Fruit fly (Drosophila melanogaster) whole organism, embryonic: ENCODE measurements around the gene Gad1.

Experiments
- Ada2b ChIP-seq: fragments of 200-800 bp; sonication (Bioruptor generic); IDR thresholded peaks from 2 replicates; pipeline ENCODE4 v1.3.6; 2022; ENCODE audit warnings: missing biosample characterization, missing genetic modification characterization
- Antp ChIP-seq: fragments of 200-800 bp; sonication (Bioruptor generic); optimal IDR thresholded peaks from 3 replicates; lab custom pipeline; 2016; ENCODE audit warnings: missing biosample characterization, missing genetic modification characterization
- B-H1 ChIP-seq: fragments of 200-800 bp; sonication (Bioruptor generic); IDR thresholded peaks from 3 replicates; pipeline ENCODE4 v1.3.6; 2022; ENCODE audit warnings: missing biosample characterization, missing genetic modification characterization
- Bgb ChIP-seq: fragments of 200-800 bp; sonication (Bioruptor generic); IDR thresholded peaks from 2 replicates; pipeline ENCODE4 v1.3.6; 2022; ENCODE audit warnings: missing biosample characterization, missing genetic modification characterization; ENCODE audit not compliant: partially characterized antibody
- CG10366 ChIP-seq: fragments of 200-800 bp; sonication (Bioruptor generic); IDR thresholded peaks from 2 replicates; pipeline ENCODE4 v1.3.6; 2022; ENCODE audit warnings: missing biosample characterization, missing genetic modification characterization
- CG11247 ChIP-seq: fragments of 200-800 bp; sonication (Bioruptor generic); IDR thresholded peaks from 2 replicates; pipeline ENCODE4 v1.3.6; 2022; ENCODE audit warnings: missing biosample characterization, missing genetic modification characterization
- CG11560 ChIP-seq: fragments of 200-800 bp; sonication (Bioruptor generic); IDR thresholded peaks from 3 replicates; pipeline ENCODE4 v1.3.6; 2022; ENCODE audit warnings: missing biosample characterization, missing genetic modification characterization
- CG12236 ChIP-seq: fragments of 200-800 bp; sonication (Bioruptor generic); optimal IDR thresholded peaks from 2 replicates; lab custom pipeline; 2016; ENCODE audit warnings: missing biosample characterization, missing genetic modification characterization
- CG13775 ChIP-seq: fragments of 200-800 bp; sonication (Bioruptor generic); optimal IDR thresholded peaks from 3 replicates; lab custom pipeline; 2017; ENCODE audit warnings: missing biosample characterization, mild to moderate bottlenecking, missing genetic modification characterization
- CG1529 ChIP-seq: fragments of 200-800 bp; sonication (Bioruptor generic); optimal IDR thresholded peaks from 3 replicates; lab custom pipeline; 2018; ENCODE audit warnings: missing biosample characterization, missing genetic modification characterization
- CG17568 ChIP-seq: fragments of 200-800 bp; sonication (Bioruptor generic); optimal IDR thresholded peaks from 2 replicates; lab custom pipeline; 2018; ENCODE audit warnings: missing biosample characterization, mild to moderate bottlenecking, missing genetic modification characterization, moderate library complexity
- CG2129 ChIP-seq: fragments of 200-800 bp; sonication (Bioruptor generic); IDR thresholded peaks from 2 replicates; pipeline ENCODE4 v1.3.6; 2022; ENCODE audit warnings: missing biosample characterization, missing genetic modification characterization; ENCODE audit not compliant: partially characterized antibody
- CG31224 ChIP-seq: fragments of 200-800 bp; sonication (Bioruptor generic); IDR thresholded peaks from 2 replicates; pipeline ENCODE4 v1.3.6; 2022; ENCODE audit warnings: missing biosample characterization, missing genetic modification characterization
- CG31441 ChIP-seq: fragments of 200-800 bp; sonication (Bioruptor generic); IDR thresholded peaks from 2 replicates; pipeline ENCODE4 v1.3.6; 2022; ENCODE audit warnings: missing biosample characterization, missing genetic modification characterization
- CG4707 ChIP-seq: fragments of 200-800 bp; sonication (Bioruptor generic); optimal IDR thresholded peaks from 2 replicates; lab custom pipeline; 2018; ENCODE audit warnings: missing biosample characterization, mild to moderate bottlenecking, missing genetic modification characterization, moderate library complexity
- CG6254 ChIP-seq: fragments of 200-800 bp; sonication (Bioruptor generic); optimal IDR thresholded peaks from 3 replicates; lab custom pipeline; 2017; ENCODE audit warnings: mild to moderate bottlenecking, missing biosample characterization, missing genetic modification reagents, missing genetic modification characterization
- CG9609 ChIP-seq: fragments of 200-800 bp; sonication (Bioruptor generic); optimal IDR thresholded peaks from 3 replicates; lab custom pipeline; 2016; ENCODE audit warnings: missing biosample characterization, missing genetic modification characterization
- CHES-1-like ChIP-seq: fragments of 200-800 bp; sonication (Bioruptor generic); optimal IDR thresholded peaks from 2 replicates; lab custom pipeline; 2016; ENCODE audit warnings: missing biosample characterization, missing genetic modification characterization
- CrebB ChIP-seq: fragments of 200-800 bp; sonication (Bioruptor generic); optimal IDR thresholded peaks from 3 replicates; lab custom pipeline; 2018; ENCODE audit warnings: missing biosample characterization, mild to moderate bottlenecking, missing genetic modification characterization
- Dip2 ChIP-seq: fragments of 200-800 bp; sonication (Bioruptor generic); IDR thresholded peaks from 2 replicates; pipeline ENCODE4 v1.3.6; 2022; ENCODE audit warnings: missing biosample characterization, missing genetic modification characterization
- Dip3 ChIP-seq: fragments of 200-800 bp; sonication (Bioruptor generic); optimal IDR thresholded peaks from 3 replicates; lab custom pipeline; 2016; ENCODE audit warnings: missing biosample characterization, missing genetic modification characterization
- ERR ChIP-seq: fragments of 200-800 bp; sonication (Bioruptor generic); optimal IDR thresholded peaks from 2 replicates; lab custom pipeline; 2016; ENCODE audit warnings: missing biosample characterization, missing genetic modification characterization
- Fer2 ChIP-seq: fragments of 200-800 bp; sonication (Bioruptor generic); optimal IDR thresholded peaks from 2 replicates; lab custom pipeline; 2018; ENCODE audit warnings: missing biosample characterization, mild to moderate bottlenecking, missing genetic modification characterization, moderate library complexity
- Hey ChIP-seq: fragments of 200-800 bp; sonication (Bioruptor generic); optimal IDR thresholded peaks from 3 replicates; lab custom pipeline; 2018; ENCODE audit warnings: missing biosample characterization, mild to moderate bottlenecking, missing genetic modification characterization
- HmgZ ChIP-seq: fragments of 200-800 bp; sonication (Bioruptor generic); optimal IDR thresholded peaks from 2 replicates; lab custom pipeline; 2018; ENCODE audit warnings: missing biosample characterization, mild to moderate bottlenecking, missing genetic modification characterization
- Hr51 ChIP-seq, 2 experiments: fragments of 200-800 bp; sonication (Bioruptor generic); optimal IDR thresholded peaks; 2 replicates in 1 of 2; 3 replicates in 1 of 2; lab custom pipeline; 2016 to 2018; ENCODE audit warnings: missing biosample characterization in 2 of 2, missing genetic modification characterization in 2 of 2, mild to moderate bottlenecking in 1 of 2, moderate library complexity in 1 of 2
- MESR4 ChIP-seq: fragments of 200-800 bp; sonication (Bioruptor generic); optimal IDR thresholded peaks from 2 replicates; lab custom pipeline; 2018; ENCODE audit warnings: missing biosample characterization, mild to moderate bottlenecking, missing genetic modification characterization, moderate library complexity
- Mrtf ChIP-seq: fragments of 200-800 bp; sonication (Bioruptor generic); IDR thresholded peaks from 3 replicates; pipeline ENCODE4 v1.3.6; 2022; ENCODE audit warnings: missing biosample characterization, missing genetic modification characterization
- al ChIP-seq: fragments of 200-800 bp; sonication (Bioruptor generic); IDR thresholded peaks from 2 replicates; pipeline ENCODE4 v1.3.6; 2022; ENCODE audit warnings: missing biosample characterization, missing genetic modification characterization
- bsh ChIP-seq, 2 experiments: fragments of 200-800 bp; sonication (Bioruptor generic); optimal IDR thresholded peaks; 2 replicates each; lab custom pipeline; 2017 to 2018; ENCODE audit warnings: mild to moderate bottlenecking in 2 of 2, missing biosample characterization in 2 of 2, missing genetic modification characterization in 2 of 2, moderate library complexity in 1 of 2
- cg ChIP-seq: fragments of 200-800 bp; sonication (Bioruptor generic); optimal IDR thresholded peaks from 3 replicates; lab custom pipeline; 2019; ENCODE audit warnings: missing biosample characterization, mild to moderate bottlenecking, missing genetic modification characterization, moderate library complexity
- crp ChIP-seq, 2 experiments: fragments of 200-800 bp; sonication (Bioruptor generic); optimal IDR thresholded peaks; 2 replicates in 1 of 2; 3 replicates in 1 of 2; lab custom pipeline; 2017; ENCODE audit warnings: missing biosample characterization in 2 of 2, missing genetic modification characterization in 2 of 2, mild to moderate bottlenecking in 1 of 2, moderate library complexity in 1 of 2
- ems ChIP-seq: fragments of 200-800 bp; sonication (Bioruptor generic); optimal IDR thresholded peaks from 3 replicates; lab custom pipeline; 2016; ENCODE audit warnings: missing biosample characterization, missing genetic modification characterization
- ewg ChIP-seq: fragments of 200-800 bp; sonication (Bioruptor generic); optimal IDR thresholded peaks from 3 replicates; lab custom pipeline; 2017; ENCODE audit warnings: mild to moderate bottlenecking, missing biosample characterization, missing genetic modification reagents, missing genetic modification characterization
- fd64A ChIP-seq: fragments of 200-800 bp; sonication (Bioruptor generic); optimal IDR thresholded peaks from 3 replicates; lab custom pipeline; 2018; ENCODE audit warnings: missing biosample characterization, mild to moderate bottlenecking, missing genetic modification characterization
- fru ChIP-seq: fragments of >200 bp; optimal IDR thresholded peaks from 2 replicates; lab custom pipeline; 2017
- gcm ChIP-seq: fragments of 200-800 bp; sonication (Bioruptor generic); optimal IDR thresholded peaks from 2 replicates; lab custom pipeline; 2019; ENCODE audit warnings: missing biosample characterization, mild to moderate bottlenecking, missing genetic modification characterization, moderate library complexity
- gfzf ChIP-seq: fragments of 200-800 bp; sonication (Bioruptor generic); optimal IDR thresholded peaks from 2 replicates; lab custom pipeline; 2016; ENCODE audit warnings: missing biosample characterization, mild to moderate bottlenecking, missing genetic modification characterization, moderate library complexity
- kah ChIP-seq: fragments of 200-800 bp; sonication (Bioruptor generic); optimal IDR thresholded peaks from 2 replicates; lab custom pipeline; 2018; ENCODE audit warnings: missing biosample characterization, mild to moderate bottlenecking, missing genetic modification characterization
- nerfin-2 ChIP-seq: fragments of 200-800 bp; sonication (Bioruptor generic); IDR thresholded peaks from 2 replicates; pipeline ENCODE4 v1.3.6; 2022; ENCODE audit warnings: missing biosample characterization, missing genetic modification characterization; ENCODE audit not compliant: partially characterized antibody
- phol ChIP-seq: fragments of 200-800 bp; sonication (Bioruptor generic); optimal IDR thresholded peaks from 3 replicates; lab custom pipeline; 2018; ENCODE audit warnings: missing biosample characterization, mild to moderate bottlenecking, missing genetic modification characterization, moderate library complexity
- pita ChIP-seq: fragments of 200-800 bp; sonication (Bioruptor generic); optimal IDR thresholded peaks from 2 replicates; lab custom pipeline; 2017; ENCODE audit warnings: missing biosample characterization, mild to moderate bottlenecking, missing genetic modification characterization
- pzg ChIP-seq: fragments of 200-800 bp; sonication (Bioruptor generic); optimal IDR thresholded peaks from 3 replicates; lab custom pipeline; 2018; ENCODE audit warnings: missing biosample characterization, mild to moderate bottlenecking, missing genetic modification characterization, moderate library complexity
- sd ChIP-seq: fragments of 200-800 bp; sonication (Bioruptor generic); optimal IDR thresholded peaks from 3 replicates; lab custom pipeline; 2018; ENCODE audit warnings: missing biosample characterization, mild to moderate bottlenecking, missing genetic modification characterization, moderate library complexity
- slp2 ChIP-seq: fragments of 200-800 bp; sonication (Bioruptor generic); optimal IDR thresholded peaks from 2 replicates; lab custom pipeline; 2016; ENCODE audit warnings: missing biosample characterization, missing genetic modification characterization
- tio ChIP-seq: fragments of 200-800 bp; sonication (Bioruptor generic); optimal IDR thresholded peaks from 2 replicates; lab custom pipeline; 2017; ENCODE audit warnings: missing biosample characterization, missing genetic modification characterization, inconsistent platforms
- tna ChIP-seq: fragments of 200-800 bp; sonication (Bioruptor generic); IDR thresholded peaks from 2 replicates; pipeline ENCODE4 v1.3.6; 2022; ENCODE audit warnings: missing biosample characterization, missing genetic modification characterization; ENCODE audit not compliant: partially characterized antibody
- twi ChIP-seq: fragments of 200-800 bp; optimal IDR thresholded peaks from 2 replicates; lab custom pipeline; 2019; ENCODE audit warnings: missing biosample characterization, mild to moderate bottlenecking, missing genetic modification characterization, moderate library complexity
- unpg ChIP-seq: fragments of 200-800 bp; sonication (Bioruptor generic); optimal IDR thresholded peaks from 3 replicates; lab custom pipeline; 2018; ENCODE audit warnings: missing biosample characterization, mild to moderate bottlenecking, missing genetic modification characterization, moderate library complexity

The Gad1 gene

DNA sequence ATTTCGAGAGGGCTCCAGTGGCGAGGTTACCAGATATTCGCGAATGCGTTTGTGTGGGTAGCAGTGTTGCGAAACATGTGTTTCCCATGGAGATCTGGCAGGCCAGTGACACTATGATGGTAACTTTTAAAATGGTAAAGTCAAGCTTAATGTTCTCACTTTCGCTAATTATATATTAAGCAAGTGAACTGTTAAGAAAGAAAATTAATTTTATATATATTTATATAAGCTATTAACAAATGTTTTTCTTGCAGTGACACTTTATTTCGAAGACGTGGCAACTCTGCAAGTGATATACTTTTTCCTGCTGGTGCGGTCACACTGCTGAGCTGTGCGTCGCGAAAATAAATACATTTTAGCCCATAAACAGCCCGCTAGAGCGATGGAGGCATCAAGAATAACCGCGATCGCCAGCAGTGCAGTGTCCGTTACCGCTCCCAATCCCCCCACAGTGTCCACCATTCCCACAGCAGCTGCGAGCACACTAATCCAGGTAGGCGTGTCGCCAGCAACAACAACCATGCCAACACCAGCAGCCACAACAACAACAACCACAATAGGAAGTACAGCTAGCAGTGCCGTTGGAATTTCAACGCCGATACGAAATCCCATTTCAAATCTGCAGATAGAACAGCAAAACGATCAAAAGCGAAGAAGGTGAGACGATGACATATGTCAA is 48.2 kb downstream of the Gad1 start, which contains the start of the genes CG11593 and Rcd5 (continued):
- TF ChIP-seq MESR4 (peak; percentile 98), crp (GFP tag; optimal IDR thresholded peaks at IDR 0.05; lab: Kevin White, UChicago) (peak in 1 of 2 experiments; percentile 66), CG13775 (GFP tag; lab: Kevin White, UChicago) (peak; percentile 84), CG1529 (GFP tag; lab: Kevin White, UChicago) (no peak), CrebB (tag; lab: Kevin White, UChicago) (no peak), CG9609 (GFP tag; lab: Kevin White, UChicago) (peak; percentile 48), Hey (tag; lab: Kevin White, UChicago) (no peak), CG17568 (GFP tag; lab: Kevin White, UChicago) (no peak), Hr51 (GFP tag; optimal IDR thresholded peaks at IDR 0.05; lab: Kevin White, UChicago) (peak in 1 of 2 experiments; percentile 39), Dip3 (peak; percentile 27), Fer2 (tag; lab: Kevin White, UChicago) (peak; percentile 24), pita (GFP tag; lab: Kevin White, UChicago) (no peak), fru (lab: Kevin White, UChicago) (no peak), CG11560 (tag; lab: Robert Waterston, UW) (peak; percentile 77; the same call in 2 of the 3 replicates), Antp (GFP tag; lab: Kevin White, UChicago) (peak; percentile 38), CG10366 (GFP tag; lab: Robert Waterston, UW) (peak; percentile 82), kah (GFP tag; lab: Kevin White, UChicago) (no peak), unpg (GFP tag; lab: Kevin White, UChicago) (no peak), ewg (peak; percentile 32), bsh (GFP tag; optimal IDR thresholded peaks at IDR 0.05; lab: Kevin White, UChicago) (no peak), cg (GFP tag; lab: Kevin White, UChicago) (peak; percentile 72), Dip2 (GFP tag; lab: Robert Waterston, UW) (no peak), Ada2b (peak; percentile 73), nerfin-2 (GFP tag; lab: Robert Waterston, UW) (no peak), ERR (GFP tag; lab: Kevin White, UChicago) (no peak), CG4707 (no peak), gfzf (peak; percentile 53), CG11247 (peak; percentile 78), fd64A (no peak), CG2129 (GFP tag; lab: Robert Waterston, UW) (no peak), phol (peak; percentile 87), HmgZ (tag; lab: Kevin White, UChicago) (peak; percentile 63), CG12236 (GFP tag; lab: Kevin White, UChicago) (no peak), ems (GFP tag; lab: Kevin White, UChicago) (no peak), CG31224 (GFP tag; lab: Robert Waterston, UW) (peak; percentile 75), Bgb (0 out of 2 replicates have a peak, but pooled peaks have one; percentile 12), al (GFP tag; lab: Robert Waterston, UW) (peak; percentile 82), sd (tag; lab: Kevin White, UChicago) (no peak), twi (tag; lab: Kevin White, UChicago) (no peak), B-H1 (GFP tag; lab: Robert Waterston, UW) (peak; percentile 65), Mrtf (GFP tag; lab: Robert Waterston, UW) (peak; percentile 63; the same call in 2 of the 3 replicates), CHES-1-like (GFP tag; lab: Kevin White, UChicago) (peak; percentile 9), CG6254 (GFP tag; lab: Kevin White, UChicago) (peak; percentile 12), slp2 (GFP tag; lab: Kevin White, UChicago) (peak; percentile 9), pzg (GFP tag; lab: Kevin White, UChicago) (peak; percentile 66), tio (GFP tag; lab: Kevin White, UChicago) (peak; percentile 47), CG31441 (GFP tag; lab: Robert Waterston, UW) (no peak), tna (GFP tag; lab: Robert Waterston, UW) (no peak), gcm (GFP tag; lab: Kevin White, UChicago) (no peak)
